Fruit fly (Drosophila melanogaster) whole organism, adult: ENCODE measurements around the gene Pak.

Experiments used
- CG11617 ChIP-seq: fragments of 200-800 bp; sonication (Bioruptor generic); optimal IDR thresholded peaks from 2 replicates; lab custom pipeline; 2017; ENCODE audit warnings: mild to moderate bottlenecking, missing biosample characterization, missing genetic modification reagents, missing genetic modification characterization
- CG12768 ChIP-seq: fragments of 200-800 bp; sonication (Bioruptor generic); optimal IDR thresholded peaks from 2 replicates; lab custom pipeline; 2017; ENCODE audit warnings: missing biosample characterization, missing genetic modification characterization, mild to moderate bottlenecking, moderate library complexity, missing genetic modification reagents
- CG14711 ChIP-seq: fragments of 200-800 bp; sonication (Bioruptor generic); optimal IDR thresholded peaks from 2 replicates; lab custom pipeline; 2018; ENCODE audit warnings: missing biosample characterization, mild to moderate bottlenecking, missing genetic modification characterization, moderate library complexity
- CG1620 ChIP-seq: fragments of 200-800 bp; sonication (Bioruptor generic); optimal IDR thresholded peaks from 2 replicates; lab custom pipeline; 2016; ENCODE audit warnings: missing biosample characterization, missing genetic modification characterization
- CG33017 ChIP-seq: fragments of 200-800 bp; sonication (Bioruptor generic); optimal IDR thresholded peaks from 2 replicates; lab custom pipeline; 2018; ENCODE audit warnings: missing biosample characterization, mild to moderate bottlenecking, missing genetic modification characterization, moderate library complexity
- CG5204 ChIP-seq: fragments of 200-800 bp; sonication (Bioruptor generic); optimal IDR thresholded peaks from 2 replicates; lab custom pipeline; 2016; ENCODE audit warnings: missing biosample characterization, missing genetic modification characterization
- CG7045 ChIP-seq: fragments of 200-800 bp; sonication (Bioruptor generic); optimal IDR thresholded peaks from 2 replicates; lab custom pipeline; 2017; ENCODE audit warnings: missing biosample characterization, mild to moderate bottlenecking, missing genetic modification characterization
- CG7101 ChIP-seq: fragments of 200-800 bp; sonication (Bioruptor generic); optimal IDR thresholded peaks from 2 replicates; lab custom pipeline; 2018; ENCODE audit warnings: missing biosample characterization, mild to moderate bottlenecking, missing genetic modification characterization, moderate library complexity
- Clk ChIP-seq: fragments of 200-800 bp; sonication (Bioruptor generic); optimal IDR thresholded peaks from 2 replicates; lab custom pipeline; 2017; ENCODE audit warnings: missing biosample characterization, missing genetic modification characterization
- Crg-1 ChIP-seq: fragments of 200-800 bp; sonication (Bioruptor generic); optimal IDR thresholded peaks from 2 replicates; lab custom pipeline; 2016; ENCODE audit warnings: missing biosample characterization, missing genetic modification characterization
- Hr96 ChIP-seq: fragments of 200-800 bp; sonication (Bioruptor generic); optimal IDR thresholded peaks from 2 replicates; lab custom pipeline; 2016; ENCODE audit warnings: missing biosample characterization, missing genetic modification characterization
- Mnt ChIP-seq: fragments of 200-800 bp; sonication (Bioruptor generic); optimal IDR thresholded peaks from 2 replicates; lab custom pipeline; 2016; ENCODE audit warnings: missing biosample characterization, mild to moderate bottlenecking, missing genetic modification characterization
- bab1 ChIP-seq: fragments of 200-800 bp; sonication (Bioruptor generic); optimal IDR thresholded peaks from 3 replicates; lab custom pipeline; 2019; ENCODE audit warnings: missing biosample characterization, mild to moderate bottlenecking, missing genetic modification characterization, moderate library complexity
- cic ChIP-seq: fragments of 200-800 bp; sonication (Bioruptor generic); optimal IDR thresholded peaks from 2 replicates; lab custom pipeline; 2017; ENCODE audit warnings: missing biosample characterization, mild to moderate bottlenecking, missing genetic modification characterization, moderate library complexity
- cnc ChIP-seq, 2 experiments: fragments of >200 bp; optimal IDR thresholded peaks; 2 replicates each; lab custom pipeline; 2017
- kay ChIP-seq: fragments of 200-800 bp; sonication (Bioruptor generic); peaks from one replicate; lab custom pipeline; 2016; ENCODE audit warnings: missing biosample characterization, missing genetic modification characterization, borderline replicate concordance
- ovo ChIP-seq: fragments of 200-800 bp; sonication (Bioruptor generic); optimal IDR thresholded peaks from 2 replicates; lab custom pipeline; 2016; ENCODE audit warnings: missing biosample characterization, missing genetic modification characterization
- pad ChIP-seq: fragments of 200-800 bp; sonication (Bioruptor generic); optimal IDR thresholded peaks from 3 replicates; lab custom pipeline; 2017; ENCODE audit warnings: missing biosample characterization, missing genetic modification characterization, mild to moderate bottlenecking, moderate library complexity, missing genetic modification reagents
- tj ChIP-seq: fragments of 200-800 bp; sonication (Bioruptor generic); optimal IDR thresholded peaks from 3 replicates; lab custom pipeline; 2017; ENCODE audit warnings: missing biosample characterization, mild to moderate bottlenecking, missing genetic modification characterization, moderate library complexity
- toe ChIP-seq: fragments of 200-800 bp; sonication (Bioruptor generic); optimal IDR thresholded peaks from 2 replicates; lab custom pipeline; 2016; ENCODE audit warnings: missing biosample characterization, missing genetic modification characterization

Pak gene

DNA sequence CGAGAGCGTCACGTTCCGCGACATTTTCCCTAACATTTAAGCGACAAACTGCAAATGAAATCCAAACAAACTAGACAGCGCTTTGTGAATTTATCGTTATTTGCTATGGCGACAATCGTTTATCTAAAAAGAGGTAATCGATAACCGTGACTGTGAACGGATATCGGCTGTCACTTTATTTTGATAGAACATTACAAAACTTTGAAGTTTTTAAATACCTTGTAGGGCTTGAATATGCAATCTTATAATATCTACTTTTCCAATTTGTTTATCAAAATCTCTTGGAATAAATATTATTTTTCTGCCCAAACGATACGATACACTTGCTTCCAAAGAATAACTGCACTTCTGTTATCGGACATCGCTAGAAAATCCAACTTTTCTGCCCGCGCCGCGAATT, 29.4 kb downstream of the Pak start, which contains the start of the genes CG1024 and TfIIFalpha:
Gene CG1024, minus strand, starts transcription at position 200 of the 400 bp plus-strand sequence.
Gene TfIIFalpha, plus strand, starts transcription at position 339 of the 400 bp plus-strand sequence.
- TF ChIP-seq bab1 (GFP tag; lab: Kevin White, UChicago) (peak; percentile 73), CG14711 (no peak), CG7101 (tag; lab: Kevin White, UChicago) (peak; percentile 31), Crg-1 (peak; percentile 5), pad (no peak), CG1620 (GFP tag; lab: Kevin White, UChicago) (peak; percentile 10), Mnt (GFP tag; lab: Kevin White, UChicago) (peak; percentile 31)

dm6 chr3R:6381784-6382183, 31.1 kb downstream of the Pak start:
- no peak for TF ChIP-seq Clk (GFP tag; lab: Kevin White, UChicago)
- no peak for TF ChIP-seq CG14711
- no peak for TF ChIP-seq CG7101 (tag; lab: Kevin White, UChicago)
- TF ChIP-seq Crg-1: no peak
- TF ChIP-seq ovo (GFP tag; lab: Kevin White, UChicago): no peak

DNA sequence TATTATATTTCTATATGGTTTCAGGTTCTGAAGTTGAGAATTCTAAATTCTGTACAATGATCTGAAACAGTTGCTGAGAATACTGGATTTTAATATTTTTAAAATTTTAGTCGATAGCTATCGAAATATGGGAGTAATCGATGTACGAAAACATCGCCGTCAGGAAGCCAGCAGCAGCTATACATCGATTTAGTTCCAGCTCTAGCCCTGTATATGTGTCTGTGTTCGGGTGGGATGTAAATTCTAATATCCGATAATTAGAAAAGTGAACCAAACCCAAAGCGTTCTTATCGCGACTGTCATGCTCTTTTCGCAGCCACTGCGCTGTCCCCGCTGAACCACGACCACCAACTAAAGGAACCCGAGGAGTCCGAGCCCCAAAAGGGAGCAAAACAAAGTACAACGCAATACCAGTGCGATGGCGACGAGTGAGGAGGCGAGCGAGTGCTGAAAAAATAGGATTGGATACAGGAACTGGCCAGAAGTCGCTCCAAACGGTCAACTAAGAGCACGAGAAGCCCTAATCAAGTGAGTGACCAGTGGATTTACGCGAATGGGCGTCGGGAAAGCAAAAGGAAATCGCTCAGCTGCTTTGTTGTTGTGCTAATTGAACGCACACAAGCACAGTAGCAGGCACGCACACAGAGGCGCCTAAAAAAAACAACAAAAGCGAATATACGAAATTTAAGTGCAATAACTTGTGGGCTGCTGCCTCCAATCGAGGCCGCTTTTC, 32.2 kb downstream of the Pak start, which contains the start of gene gzl:
Gene gzl, plus strand, starts transcription at position 182 of the 733 bp plus-strand sequence.
- TF ChIP-seq CG5204 (no peak), tj (GFP tag; lab: Kevin White, UChicago) (no peak), CG33017 (no peak), cic (GFP tag; lab: Kevin White, UChicago) (peak; percentile 46), CG12768 (GFP tag; lab: Kevin White, UChicago) (peak; percentile 9), cnc (optimal IDR thresholded peaks at IDR 0.05; lab: Kevin White, UChicago) (no peak), ovo (GFP tag; lab: Kevin White, UChicago) (no peak), pad (no peak), CG1620 (GFP tag; lab: Kevin White, UChicago) (peak; percentile 31), Mnt (GFP tag; lab: Kevin White, UChicago) (peak; percentile 17), bab1 (GFP tag; lab: Kevin White, UChicago) (no peak), CG7045 (no peak), CG11617 (GFP tag; lab: Kevin White, UChicago) (peak; percentile 35), Clk (GFP tag; lab: Kevin White, UChicago) (no peak)

DNA sequence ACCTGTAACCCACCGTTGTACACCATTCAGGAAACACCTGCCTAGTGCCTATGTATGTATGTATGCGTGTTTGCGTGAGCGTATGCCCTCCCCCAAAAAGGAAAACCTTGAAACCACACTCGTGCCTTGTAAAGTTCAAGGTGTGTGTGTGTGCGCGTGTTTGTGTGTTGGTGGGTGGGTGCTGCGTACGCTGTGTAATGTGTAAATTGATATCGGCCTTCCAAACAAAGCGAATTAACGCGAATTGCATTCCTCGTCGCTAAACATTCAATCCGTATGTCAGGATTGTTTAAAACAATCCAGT, 32.7 kb downstream of the Pak start:
- TF ChIP-seq CG11617 (GFP tag; lab: Kevin White, UChicago) (no peak), tj (GFP tag; lab: Kevin White, UChicago) (no peak), cic (GFP tag; lab: Kevin White, UChicago) (peak; percentile 42), bab1 (GFP tag; lab: Kevin White, UChicago) (no peak), CG33017 (no peak), CG1620 (GFP tag; lab: Kevin White, UChicago) (no peak)

DNA sequence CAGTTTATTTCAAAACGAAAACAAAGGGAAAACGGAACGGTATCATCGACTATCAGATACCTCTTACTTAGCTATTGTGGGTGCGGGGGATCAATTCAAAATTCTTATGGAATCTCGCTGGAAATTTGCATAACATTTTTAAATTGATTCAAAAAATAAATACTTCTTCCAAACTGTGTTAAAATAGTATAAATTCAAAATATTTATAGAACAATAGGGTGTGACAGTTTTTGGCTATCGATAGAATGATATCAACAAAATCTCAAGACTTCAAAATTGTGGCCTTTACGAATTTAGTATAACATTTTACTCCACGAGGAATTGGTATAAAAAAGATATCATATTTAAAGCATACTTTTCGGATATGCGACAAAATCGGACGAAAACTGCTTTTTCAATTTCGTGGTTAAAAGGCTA, 37.7 kb downstream of the Pak start:
- TF ChIP-seq toe (GFP tag; lab: Kevin White, UChicago): no peak
- TF ChIP-seq bab1 (GFP tag; lab: Kevin White, UChicago): peak; percentile 0
- peak; percentile 91 for TF ChIP-seq kay (GFP tag; lab: Kevin White, UChicago)
- TF ChIP-seq CG12768 (GFP tag; lab: Kevin White, UChicago): no peak

dm6 chr3R:6393515-6394246, 43.0 kb downstream of the Pak start:
- TF ChIP-seq tj (GFP tag; lab: Kevin White, UChicago) (peak; percentile 9), cic (GFP tag; lab: Kevin White, UChicago) (no peak), Hr96 (GFP tag; lab: Kevin White, UChicago) (no peak), cnc (optimal IDR thresholded peaks at IDR 0.05; lab: Kevin White, UChicago) (peak in 1 of 2 experiments; percentile 6)

dm6 chr3R:6394247-6394522, 43.5 kb downstream of the Pak start:
- no peak for TF ChIP-seq CG7045
- TF ChIP-seq Crg-1: no peak
- TF ChIP-seq CG14711: no peak
- TF ChIP-seq toe (GFP tag; lab: Kevin White, UChicago): no peak
